Fruit fly (Drosophila melanogaster) whole organism, adult: Measurements from ENCODE around the gene RpL30.

Experiments
- CG12768 ChIP-seq: fragments of 200-800 bp; sonication (Bioruptor generic); optimal IDR thresholded peaks from 2 replicates; lab custom pipeline; 2017; ENCODE audit warnings: missing biosample characterization, missing genetic modification characterization, mild to moderate bottlenecking, moderate library complexity, missing genetic modification reagents
- CG14711 ChIP-seq: fragments of 200-800 bp; sonication (Bioruptor generic); optimal IDR thresholded peaks from 2 replicates; lab custom pipeline; 2018; ENCODE audit warnings: missing biosample characterization, mild to moderate bottlenecking, missing genetic modification characterization, moderate library complexity
- CG1620 ChIP-seq: fragments of 200-800 bp; sonication (Bioruptor generic); optimal IDR thresholded peaks from 2 replicates; lab custom pipeline; 2016; ENCODE audit warnings: missing biosample characterization, missing genetic modification characterization
- CG5204 ChIP-seq: fragments of 200-800 bp; sonication (Bioruptor generic); optimal IDR thresholded peaks from 2 replicates; lab custom pipeline; 2016; ENCODE audit warnings: missing biosample characterization, missing genetic modification characterization
- CG7045 ChIP-seq: fragments of 200-800 bp; sonication (Bioruptor generic); optimal IDR thresholded peaks from 2 replicates; lab custom pipeline; 2017; ENCODE audit warnings: missing biosample characterization, mild to moderate bottlenecking, missing genetic modification characterization
- CG7101 ChIP-seq: fragments of 200-800 bp; sonication (Bioruptor generic); optimal IDR thresholded peaks from 2 replicates; lab custom pipeline; 2018; ENCODE audit warnings: missing biosample characterization, mild to moderate bottlenecking, missing genetic modification characterization, moderate library complexity
- Hr96 ChIP-seq: fragments of 200-800 bp; sonication (Bioruptor generic); optimal IDR thresholded peaks from 2 replicates; lab custom pipeline; 2016; ENCODE audit warnings: missing biosample characterization, missing genetic modification characterization
- kay ChIP-seq: fragments of 200-800 bp; sonication (Bioruptor generic); peaks from one replicate; lab custom pipeline; 2016; ENCODE audit warnings: missing biosample characterization, missing genetic modification characterization, borderline replicate concordance
- pad ChIP-seq: fragments of 200-800 bp; sonication (Bioruptor generic); optimal IDR thresholded peaks from 3 replicates; lab custom pipeline; 2017; ENCODE audit warnings: missing biosample characterization, missing genetic modification characterization, mild to moderate bottlenecking, moderate library complexity, missing genetic modification reagents
- tj ChIP-seq: fragments of 200-800 bp; sonication (Bioruptor generic); optimal IDR thresholded peaks from 3 replicates; lab custom pipeline; 2017; ENCODE audit warnings: missing biosample characterization, mild to moderate bottlenecking, missing genetic modification characterization, moderate library complexity
- toe ChIP-seq: fragments of 200-800 bp; sonication (Bioruptor generic); optimal IDR thresholded peaks from 2 replicates; lab custom pipeline; 2016; ENCODE audit warnings: missing biosample characterization, missing genetic modification characterization

- peak; percentile 2 for TF ChIP-seq CG7045 (GFP tag; lab: Kevin White, UChicago)
- TF ChIP-seq Hr96 (GFP tag; lab: Kevin White, UChicago), result no peak
- no peak for TF ChIP-seq CG5204 (GFP tag; lab: Kevin White, UChicago)
- TF ChIP-seq CG1620, result peak; percentile 8
- TF ChIP-seq toe, result peak; percentile 48
- TF ChIP-seq CG14711, result peak; percentile 92
- TF ChIP-seq CG12768 (GFP tag; lab: Kevin White, UChicago), result no peak
- peak; percentile 26 for TF ChIP-seq pad (GFP tag; lab: Kevin White, UChicago)
- peak; percentile 57 for TF ChIP-seq tj (GFP tag; lab: Kevin White, UChicago)
- peak; percentile 74 for TF ChIP-seq CG7101 (tag; lab: Kevin White, UChicago)
- no peak for TF ChIP-seq kay (GFP tag; lab: Kevin White, UChicago)
Observed at dm6 chr2L:18987078-18987895, 21.8 kb downstream of the RpL30 start, which contains the start of the genes Swip-1 and EMC5.
